Worm (Caenorhabditis elegans): Measurements from ENCODE around the gene T22E5.1.

DNA sequence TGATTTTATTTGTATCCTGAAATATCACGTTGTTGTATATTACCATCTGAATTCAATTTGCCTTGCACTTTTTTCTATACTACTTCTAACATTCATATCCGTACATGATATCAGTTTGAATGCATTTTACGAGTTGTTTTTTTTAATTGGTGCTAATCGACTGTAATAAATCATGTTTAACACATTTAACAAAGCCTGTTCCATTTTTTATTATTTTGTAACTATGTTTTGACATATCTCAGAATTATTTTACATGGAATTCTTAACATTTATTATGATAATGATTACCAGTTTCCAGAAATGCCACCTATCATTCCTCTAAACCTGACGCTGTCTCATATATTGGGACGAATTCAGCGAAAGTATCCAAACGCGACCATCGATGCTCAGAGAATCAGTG lies 47.0 kb upstream of the T22E5.1 start, which contains the start of gene C03B1.3:
- no peak for TF ChIP-seq nhr-11 (tag; optimal IDR thresholded peaks at IDR 0.05)
- no peak for TF ChIP-seq ceh-30 (tag; optimal IDR thresholded peaks at IDR 0.05)
- no peak for TF ChIP-seq hlh-15 (tag; optimal IDR thresholded peaks at IDR 0.05)
- TF ChIP-seq ama-1 (optimal IDR thresholded peaks at IDR 0.05) = no peak
- no peak for TF ChIP-seq unc-86 (tag; optimal IDR thresholded peaks at IDR 0.05)
